Fruit fly (Drosophila melanogaster) S2 (cell line): ENCODE measurements around the gene CG13311.

ENCODE experiments used
- CG8478 ChIP-seq: fragments of >200 bp; optimal IDR thresholded peaks from 2 replicates; lab custom pipeline; 2018
- CTCF ChIP-seq, 2 experiments: fragments of >200 bp; optimal IDR thresholded peaks; 2 replicates each; lab custom pipeline; 2018

DNA sequence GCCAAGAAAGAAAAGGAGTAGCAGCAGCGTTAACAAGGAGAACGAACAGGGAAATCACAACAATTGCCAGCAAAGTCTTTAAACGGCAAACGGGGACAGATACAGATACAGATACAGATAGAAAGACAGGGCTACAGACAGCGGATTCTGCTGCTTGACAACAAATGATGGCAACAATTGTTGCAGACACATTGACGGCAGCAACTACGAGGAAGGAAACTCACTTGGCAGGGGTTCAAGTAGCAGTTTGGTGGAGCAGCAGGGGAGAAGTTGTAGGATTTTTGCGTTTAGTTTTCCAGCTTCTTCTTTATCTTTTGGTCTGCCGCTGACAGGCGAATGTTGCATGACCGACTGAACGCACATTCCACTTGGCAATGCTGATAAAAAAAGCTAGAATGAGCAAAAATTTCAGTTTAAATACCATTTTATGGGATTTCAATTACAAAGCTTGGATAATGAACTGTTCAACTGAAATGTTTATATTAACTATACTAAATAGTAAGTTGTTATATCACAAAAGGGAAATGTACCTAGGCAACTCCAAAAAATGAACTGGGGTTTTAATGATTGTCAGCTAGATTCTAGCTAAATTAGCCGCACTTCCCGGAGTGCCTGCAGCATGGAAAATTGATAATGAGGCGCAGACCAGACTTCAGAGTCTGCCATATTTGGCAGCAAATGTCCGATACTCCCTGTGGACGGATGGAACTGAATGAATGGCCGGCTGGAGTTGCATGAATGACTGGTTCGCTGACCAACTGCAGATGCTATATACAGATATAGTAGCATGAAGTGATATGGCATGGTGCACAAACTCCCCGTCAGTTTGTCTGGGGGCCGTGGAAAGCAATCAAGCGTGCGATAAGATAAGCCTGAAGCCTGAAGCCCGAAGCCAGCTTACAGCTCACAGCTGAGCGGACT is 49.1 kb upstream of the CG13311 start:
- no peak for TF ChIP-seq CG8478 (lab: Kevin White, UChicago)
- no peak for TF ChIP-seq CTCF (optimal IDR thresholded peaks at IDR 0.05; lab: Kevin White, UChicago)
